ENCODE assay signal across 1 worm cellular context in genomic region chrV:14414032-14414431, ce11.
TF ChIP-seq lines count a peak whose summit lies in the region.

No protein-coding gene starts in this region.

TF ChIP-seq in whole organism, L1 larva, 84 proteins besides CTCF, POLR2A, EP300 and RAD21 (continued from another document):
- TF ChIP-seq unc-30 (tag; optimal IDR thresholded peaks at IDR 0.05; lab: Kevin White, UChicago), result no peak
- TF ChIP-seq nhr-90 (tag; optimal IDR thresholded peaks at IDR 0.05; lab: Kevin White, UChicago; ENCODE audit: poor library complexity), result no peak
- TF ChIP-seq fkh-8 (tag; optimal IDR thresholded peaks at IDR 0.05; lab: Kevin White, UChicago), result no peak
- TF ChIP-seq jun-1 (tag; optimal IDR thresholded peaks at IDR 0.05; lab: Kevin White, UChicago), result peak; percentile 63
- no peak for TF ChIP-seq snpc-4 (tag; optimal IDR thresholded peaks at IDR 0.05; lab: Kevin White, UChicago)
- no peak for TF ChIP-seq alr-1 (tag; optimal IDR thresholded peaks at IDR 0.05; lab: Kevin White, UChicago; ENCODE audit: borderline replicate concordance)
- TF ChIP-seq xbp-1 (tag; optimal IDR thresholded peaks at IDR 0.05; lab: Kevin White, UChicago), result no peak
- TF ChIP-seq nhr-71 (tag; optimal IDR thresholded peaks at IDR 0.05; lab: Kevin White, UChicago), result no peak
- TF ChIP-seq nhr-19 (GFP tag; conservative IDR thresholded peaks at IDR 0.05; lab: Robert Waterston, UW), result no peak
- no peak for TF ChIP-seq snu-23 (GFP tag; optimal IDR thresholded peaks at IDR 0.05; lab: Kevin White, UChicago)
- no peak for TF ChIP-seq nhr-20 (tag; optimal IDR thresholded peaks at IDR 0.05; lab: Kevin White, UChicago)
- TF ChIP-seq pqm-1 (tag; optimal IDR thresholded peaks at IDR 0.05; lab: Kevin White, UChicago), result no peak
TF ChIP-seq in whole organism, L1 larva: peak in this region for 4.
